Fruit fly (Drosophila melanogaster) whole organism, embryonic: ENCODE data around the gene CG32026.

ENCODE experiments used
- B-H1 ChIP-seq: fragments of 200-800 bp; sonication (Bioruptor generic); IDR thresholded peaks from 3 replicates; pipeline ENCODE4 v1.3.6; 2022; ENCODE audit warnings: missing biosample characterization, missing genetic modification characterization
- Bteb2 ChIP-seq: fragments of 200-800 bp; sonication (Bioruptor generic); optimal IDR thresholded peaks from 2 replicates; lab custom pipeline; 2016; ENCODE audit warnings: missing biosample characterization, missing genetic modification characterization
- CG10979 ChIP-seq: fragments of 200-800 bp; sonication (Bioruptor generic); optimal IDR thresholded peaks from 2 replicates; lab custom pipeline; 2018; ENCODE audit warnings: missing biosample characterization, mild to moderate bottlenecking, missing genetic modification characterization, moderate library complexity
- CG11456 ChIP-seq: fragments of 200-800 bp; sonication (Bioruptor generic); IDR thresholded peaks from 3 replicates; pipeline ENCODE4 v1.3.6; 2022; ENCODE audit warnings: missing biosample characterization, missing genetic modification characterization
- CG12219 ChIP-seq: fragments of 200-800 bp; sonication (Bioruptor generic); optimal IDR thresholded peaks from 3 replicates; lab custom pipeline; 2018; ENCODE audit warnings: missing biosample characterization, mild to moderate bottlenecking, missing genetic modification characterization
- CG12299 ChIP-seq: fragments of 200-800 bp; sonication (Bioruptor generic); optimal IDR thresholded peaks from 2 replicates; lab custom pipeline; 2018; ENCODE audit warnings: missing biosample characterization, mild to moderate bottlenecking, missing genetic modification characterization
- CG1233 ChIP-seq: fragments of 200-800 bp; sonication (Bioruptor generic); optimal IDR thresholded peaks from 4 replicates; lab custom pipeline; 2018; ENCODE audit warnings: missing biosample characterization, mild to moderate bottlenecking, missing genetic modification characterization
- CG13424 ChIP-seq: fragments of 200-800 bp; sonication (Bioruptor generic); optimal IDR thresholded peaks from 2 replicates; lab custom pipeline; 2019; ENCODE audit warnings: missing biosample characterization, mild to moderate bottlenecking, missing genetic modification characterization, moderate library complexity
- CG15269 ChIP-seq: fragments of 200-800 bp; sonication (Bioruptor generic); optimal IDR thresholded peaks from 2 replicates; lab custom pipeline; 2018; ENCODE audit warnings: missing biosample characterization, mild to moderate bottlenecking, missing genetic modification characterization, moderate library complexity
- CG15479 ChIP-seq: fragments of 200-800 bp; sonication (Bioruptor generic); optimal IDR thresholded peaks from 3 replicates; lab custom pipeline; 2019; ENCODE audit warnings: missing biosample characterization, mild to moderate bottlenecking, missing genetic modification characterization, moderate library complexity
- CG17568 ChIP-seq: fragments of 200-800 bp; sonication (Bioruptor generic); optimal IDR thresholded peaks from 2 replicates; lab custom pipeline; 2018; ENCODE audit warnings: missing biosample characterization, mild to moderate bottlenecking, missing genetic modification characterization, moderate library complexity
- CG17829 ChIP-seq: fragments of 200-800 bp; optimal IDR thresholded peaks from 2 replicates; lab custom pipeline; 2019; ENCODE audit warnings: missing biosample characterization, mild to moderate bottlenecking, missing genetic modification characterization, moderate library complexity
- CG31365 ChIP-seq: fragments of 200-800 bp; sonication (Bioruptor generic); optimal IDR thresholded peaks from 2 replicates; lab custom pipeline; 2018; ENCODE audit warnings: missing biosample characterization, mild to moderate bottlenecking, missing genetic modification characterization
- CG32772 ChIP-seq: fragments of 200-800 bp; sonication (Bioruptor generic); IDR thresholded peaks from 2 replicates; pipeline ENCODE4 v1.3.6; 2022; ENCODE audit warnings: missing biosample characterization, missing genetic modification characterization
- CG4360 ChIP-seq: fragments of 200-800 bp; sonication (Bioruptor generic); IDR thresholded peaks from 2 replicates; pipeline ENCODE4 v1.3.6; 2022; ENCODE audit warnings: missing biosample characterization, missing genetic modification characterization
- CG4854 ChIP-seq: fragments of 200-800 bp; sonication (Bioruptor generic); optimal IDR thresholded peaks from 2 replicates; lab custom pipeline; 2016; ENCODE audit warnings: missing biosample characterization, missing genetic modification characterization, inconsistent platforms
- CG6175 ChIP-seq: fragments of 200-800 bp; sonication (Bioruptor generic); IDR thresholded peaks from 3 replicates; pipeline ENCODE4 v1.3.6; 2022; ENCODE audit warnings: missing biosample characterization, missing genetic modification characterization
- CG7556 ChIP-seq: fragments of 200-800 bp; sonication (Bioruptor generic); optimal IDR thresholded peaks from 2 replicates; lab custom pipeline; 2017; ENCODE audit warnings: missing biosample characterization, mild to moderate bottlenecking, missing genetic modification characterization
- CG7786 ChIP-seq: fragments of 200-800 bp; sonication (Bioruptor generic); optimal IDR thresholded peaks from 2 replicates; lab custom pipeline; 2016; ENCODE audit warnings: missing biosample characterization, missing genetic modification characterization
- CG7963 ChIP-seq: fragments of 200-800 bp; sonication (Bioruptor generic); IDR thresholded peaks from 3 replicates; pipeline ENCODE4 v1.3.6; 2022; ENCODE audit warnings: missing biosample characterization, missing genetic modification characterization; ENCODE audit not compliant: partially characterized antibody
- D ChIP-seq, 2 experiments: fragments of 200-800 bp in 1 of 2; fragments of >200 bp in 1 of 2; sonication (Bioruptor generic) in 1 of 2; optimal IDR thresholded peaks; 2 replicates in 1 of 2; 3 replicates in 1 of 2; lab custom pipeline; 2017; ENCODE audit warnings: mild to moderate bottlenecking in 1 of 2, missing biosample characterization in 1 of 2, missing genetic modification characterization in 1 of 2, missing genetic modification reagents in 1 of 2
- D19A ChIP-seq: fragments of 200-800 bp; optimal IDR thresholded peaks from 3 replicates; lab custom pipeline; 2019; ENCODE audit warnings: missing biosample characterization, mild to moderate bottlenecking, missing genetic modification characterization, moderate library complexity
- Dref ChIP-seq: fragments of 200-800 bp; sonication (Bioruptor generic); IDR thresholded peaks from 2 replicates; pipeline ENCODE4 v1.3.6; 2022; ENCODE audit warnings: missing biosample characterization, missing genetic modification characterization
- H15 ChIP-seq: fragments of 200-800 bp; sonication (Bioruptor generic); IDR thresholded peaks from 3 replicates; pipeline ENCODE4 v1.3.6; 2022; ENCODE audit warnings: missing biosample characterization, missing genetic modification characterization
- MBD-R2 ChIP-seq: fragments of 200-800 bp; sonication (Bioruptor generic); IDR thresholded peaks from 2 replicates; pipeline ENCODE4 v1.3.6; 2022; ENCODE audit warnings: missing biosample characterization, missing genetic modification characterization
- Mad ChIP-seq: fragments of 200-800 bp; sonication (Bioruptor generic); optimal IDR thresholded peaks from 2 replicates; lab custom pipeline; 2016; ENCODE audit warnings: missing biosample characterization, missing genetic modification characterization
- NFAT ChIP-seq: fragments of 200-800 bp; sonication (Bioruptor generic); IDR thresholded peaks from 2 replicates; pipeline ENCODE4 v1.3.6; 2022; ENCODE audit warnings: missing biosample characterization, missing genetic modification characterization
- Optix ChIP-seq: fragments of 200-800 bp; sonication (Bioruptor generic); IDR thresholded peaks from 3 replicates; pipeline ENCODE4 v1.3.6; 2022; ENCODE audit warnings: missing biosample characterization, missing genetic modification characterization
- Spps ChIP-seq: fragments of 200-800 bp; sonication (Bioruptor generic); optimal IDR thresholded peaks from 2 replicates; lab custom pipeline; 2018; ENCODE audit warnings: missing biosample characterization, mild to moderate bottlenecking, missing genetic modification characterization
- Ssrp ChIP-seq: fragments of 200-800 bp; sonication (Bioruptor generic); optimal IDR thresholded peaks from 2 replicates; lab custom pipeline; 2018; ENCODE audit warnings: missing biosample characterization, mild to moderate bottlenecking, missing genetic modification characterization, moderate library complexity
- Trl ChIP-seq, 3 experiments: fragments of >200 bp in 2 of 3; fragments of 200-800 bp in 1 of 3; sonication (Bioruptor generic) in 1 of 3; optimal IDR thresholded peaks; 2 replicates in 1 of 3; 3 replicates in 2 of 3; lab custom pipeline; 2016 to 2017; ENCODE audit warnings: missing biosample characterization in 1 of 3, missing genetic modification characterization in 1 of 3
- YL-1 ChIP-seq: fragments of 200-800 bp; sonication (Bioruptor generic); optimal IDR thresholded peaks from 3 replicates; lab custom pipeline; 2017; ENCODE audit warnings: missing biosample characterization, mild to moderate bottlenecking, missing genetic modification characterization
- ab ChIP-seq: fragments of 200-800 bp; sonication (Bioruptor generic); optimal IDR thresholded peaks from 2 replicates; lab custom pipeline; 2016; ENCODE audit warnings: missing biosample characterization, missing genetic modification characterization
- aop ChIP-seq: fragments of 200-800 bp; sonication (Bioruptor generic); IDR thresholded peaks from 2 replicates; pipeline ENCODE4 v1.3.6; 2022; ENCODE audit warnings: missing biosample characterization, missing genetic modification characterization
- dati ChIP-seq: fragments of 200-800 bp; sonication (Bioruptor generic); IDR thresholded peaks from 2 replicates; pipeline ENCODE4 v1.3.6; 2022; ENCODE audit warnings: missing biosample characterization, missing genetic modification characterization
- gcm ChIP-seq: fragments of 200-800 bp; sonication (Bioruptor generic); optimal IDR thresholded peaks from 2 replicates; lab custom pipeline; 2019; ENCODE audit warnings: missing biosample characterization, mild to moderate bottlenecking, missing genetic modification characterization, moderate library complexity
- gcm2 ChIP-seq: fragments of 200-800 bp; sonication (Bioruptor generic); optimal IDR thresholded peaks from 2 replicates; lab custom pipeline; 2016; ENCODE audit warnings: missing biosample characterization, missing genetic modification characterization
- gsb ChIP-seq: fragments of 200-800 bp; sonication (Bioruptor generic); IDR thresholded peaks from 2 replicates; pipeline ENCODE4 v1.3.6; 2022; ENCODE audit warnings: missing biosample characterization, missing genetic modification characterization
- jumu ChIP-seq: fragments of 200-800 bp; sonication (Bioruptor generic); optimal IDR thresholded peaks from 3 replicates; lab custom pipeline; 2016; ENCODE audit warnings: missing biosample characterization, missing genetic modification characterization
- lilli ChIP-seq: fragments of 200-800 bp; sonication (Bioruptor generic); optimal IDR thresholded peaks from 3 replicates; lab custom pipeline; 2016; ENCODE audit warnings: missing biosample characterization, missing genetic modification characterization
- mam ChIP-seq: fragments of 200-800 bp; sonication (Bioruptor generic); optimal IDR thresholded peaks from 3 replicates; lab custom pipeline; 2016; ENCODE audit warnings: missing biosample characterization, missing genetic modification characterization
- nom ChIP-seq: fragments of 200-800 bp; sonication (Bioruptor generic); optimal IDR thresholded peaks from 2 replicates; lab custom pipeline; 2017; ENCODE audit warnings: missing biosample characterization, missing genetic modification characterization, mild to moderate bottlenecking, moderate library complexity, missing genetic modification reagents
- odd ChIP-seq: fragments of 200-800 bp; sonication (Bioruptor generic); optimal IDR thresholded peaks from 2 replicates; lab custom pipeline; 2017; ENCODE audit warnings: missing biosample characterization, mild to moderate bottlenecking, missing genetic modification characterization
- pita ChIP-seq: fragments of 200-800 bp; sonication (Bioruptor generic); optimal IDR thresholded peaks from 2 replicates; lab custom pipeline; 2017; ENCODE audit warnings: missing biosample characterization, mild to moderate bottlenecking, missing genetic modification characterization
- psq ChIP-seq: fragments of 200-800 bp; sonication (Bioruptor generic); optimal IDR thresholded peaks from 2 replicates; lab custom pipeline; 2017; ENCODE audit warnings: missing biosample characterization, missing genetic modification characterization
- scrt ChIP-seq: fragments of 200-800 bp; sonication (Bioruptor generic); optimal IDR thresholded peaks from 2 replicates; lab custom pipeline; 2018; ENCODE audit warnings: missing biosample characterization, mild to moderate bottlenecking, missing genetic modification characterization, moderate library complexity
- tna ChIP-seq: fragments of 200-800 bp; sonication (Bioruptor generic); IDR thresholded peaks from 2 replicates; pipeline ENCODE4 v1.3.6; 2022; ENCODE audit warnings: missing biosample characterization, missing genetic modification characterization; ENCODE audit not compliant: partially characterized antibody
- twi ChIP-seq: fragments of 200-800 bp; optimal IDR thresholded peaks from 2 replicates; lab custom pipeline; 2019; ENCODE audit warnings: missing biosample characterization, mild to moderate bottlenecking, missing genetic modification characterization, moderate library complexity
- usp ChIP-seq: fragments of >200 bp; optimal IDR thresholded peaks from 2 replicates; lab custom pipeline; 2017; ENCODE audit warnings: missing biosample characterization, missing genetic modification characterization
- vnd ChIP-seq: fragments of 200-800 bp; sonication (Bioruptor generic); IDR thresholded peaks from 3 replicates; pipeline ENCODE4 v1.3.6; 2022; ENCODE audit warnings: missing biosample characterization, missing genetic modification characterization; ENCODE audit not compliant: partially characterized antibody

CG32026 gene

DNA sequence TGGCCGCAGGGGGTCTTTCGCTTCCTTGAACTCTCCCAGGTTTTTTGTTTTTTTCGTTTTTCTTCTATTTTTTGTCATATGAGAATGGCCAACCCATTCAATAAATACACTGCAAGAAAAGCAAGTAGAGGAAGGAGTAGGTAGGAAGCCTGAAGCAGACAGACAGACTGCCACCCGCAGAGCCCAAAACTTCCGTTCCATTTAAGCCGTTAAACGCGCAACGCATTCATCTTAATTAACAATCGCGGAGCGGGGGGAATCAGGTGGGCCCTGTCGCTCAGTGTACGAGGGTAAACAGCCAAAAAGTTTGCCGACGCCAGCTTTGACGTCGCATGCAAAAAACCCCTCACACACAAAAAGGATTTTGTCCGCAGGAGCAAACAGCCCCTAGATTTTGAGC is 16.6 kb downstream of the CG32026 start (continued):
- TF ChIP-seq nom (GFP tag; lab: Kevin White, UChicago) (no peak), CG4854 (GFP tag; lab: Kevin White, UChicago) (no peak), Spps (tag; lab: Kevin White, UChicago) (no peak), psq (peak; percentile 14), YL-1 (GFP tag; lab: Kevin White, UChicago) (no peak), CG12299 (tag; lab: Kevin White, UChicago) (no peak), CG6175 (no peak; the same call in 2 of the 3 replicates), CG32772 (GFP tag; lab: Robert Waterston, UW) (peak; percentile 35; the same call in 1 of the 2 replicates), B-H1 (GFP tag; lab: Robert Waterston, UW) (peak; percentile 33; the same call in 2 of the 3 replicates), CG15269 (tag; lab: Kevin White, UChicago) (peak; percentile 43), gcm (no peak), Ssrp (tag; lab: Kevin White, UChicago) (peak; percentile 12), CG7786 (peak; percentile 14), CG10979 (tag; lab: Kevin White, UChicago) (no peak), CG12219 (no peak), D19A (tag; lab: Kevin White, UChicago) (no peak), Dref (GFP tag; lab: Robert Waterston, UW) (no peak; the same call in 1 of the 2 replicates), Trl (optimal IDR thresholded peaks at IDR 0.05; lab: Kevin White, UChicago) (no peak), Trl (GFP tag; optimal IDR thresholded peaks at IDR 0.05; lab: Kevin White, UChicago) (peak; percentile 12), CG17568 (GFP tag; lab: Kevin White, UChicago) (no peak), H15 (GFP tag; lab: Robert Waterston, UW) (peak; percentile 57; the same call in 2 of the 3 replicates), ab (GFP tag; lab: Kevin White, UChicago) (no peak), scrt (GFP tag; lab: Kevin White, UChicago) (no peak), gsb (GFP tag; lab: Robert Waterston, UW) (no peak), CG4360 (no peak), tna (GFP tag; lab: Robert Waterston, UW) (no peak), jumu (GFP tag; lab: Kevin White, UChicago) (peak; percentile 48), gcm2 (GFP tag; lab: Kevin White, UChicago) (no peak), mam (peak; percentile 38), NFAT (GFP tag; lab: Robert Waterston, UW) (0 out of 2 replicates have a peak, but pooled peaks have one; percentile 17), D (optimal IDR thresholded peaks at IDR 0.05; lab: Kevin White, UChicago) (no peak), D (GFP tag; optimal IDR thresholded peaks at IDR 0.05; lab: Kevin White, UChicago) (no peak), CG15479 (no peak), usp (GFP tag; lab: Kevin White, UChicago) (no peak), dati (GFP tag; lab: Robert Waterston, UW) (no peak), CG7963 (GFP tag; lab: Robert Waterston, UW) (no peak), CG31365 (tag; lab: Kevin White, UChicago) (no peak), Optix (GFP tag; lab: Robert Waterston, UW) (peak; percentile 47; the same call in 1 of the 3 replicates), CG11456 (GFP tag; lab: Robert Waterston, UW) (peak; percentile 75; the same call in 2 of the 3 replicates), CG1233 (GFP tag; lab: Kevin White, UChicago) (no peak), Mad (GFP tag; lab: Kevin White, UChicago) (no peak), Bteb2 (GFP tag; lab: Kevin White, UChicago) (no peak), lilli (GFP tag; lab: Kevin White, UChicago) (peak; percentile 9), CG7556 (GFP tag; lab: Kevin White, UChicago) (peak; percentile 17), CG13424 (tag; lab: Kevin White, UChicago) (no peak), twi (no peak), CG17829 (tag; lab: Kevin White, UChicago) (no peak), vnd (no peak), MBD-R2 (GFP tag; lab: Robert Waterston, UW) (no peak), aop (GFP tag; lab: Robert Waterston, UW) (no peak), pita (no peak), odd (GFP tag; lab: Kevin White, UChicago) (no peak)
